Worm (Caenorhabditis elegans): ENCODE measurements around the gene fut-2.

fut-2 gene

DNA sequence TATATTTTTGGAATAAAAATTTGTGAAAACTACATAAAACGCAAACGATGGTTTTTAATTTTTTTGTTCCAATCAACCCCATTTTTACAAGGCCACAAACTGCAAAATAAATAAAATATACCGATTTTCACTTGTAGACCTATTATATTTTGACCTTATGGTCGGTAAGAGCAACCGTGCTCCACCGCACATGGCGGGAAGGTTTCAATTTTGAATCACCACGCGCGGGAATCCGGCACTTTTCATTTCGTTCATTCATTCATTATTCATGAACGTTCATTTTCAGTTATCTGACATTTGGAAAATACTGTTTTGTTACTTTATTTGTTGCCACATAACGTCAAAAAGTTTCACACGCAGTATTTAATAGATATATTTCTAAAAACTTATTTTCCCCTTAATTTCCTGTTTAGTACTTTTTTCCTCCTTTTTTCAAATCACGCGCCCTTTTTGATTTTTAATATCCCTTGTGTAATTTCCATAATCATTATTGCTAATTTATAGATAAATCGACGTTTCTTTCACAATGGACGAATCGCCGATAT is 18.1 kb upstream of the fut-2 start, which contains the start of gene hcp-1 (continued):
- TF ChIP-seq ama-1 (optimal IDR thresholded peaks at IDR 0.05) (no peak), ama-1 (GFP tag; optimal IDR thresholded peaks at IDR 0.05) (no peak), athp-1 (tag; optimal IDR thresholded peaks at IDR 0.05) (no peak), B0336.3 (GFP tag; IDR thresholded peaks at IDR 0.05) (no peak), ztf-22 (GFP tag; optimal IDR thresholded peaks at IDR 0.05) (no peak), hrde-1 (tag; optimal IDR thresholded peaks at IDR 0.05; ENCODE audit: borderline replicate concordance) (peak; percentile 62), F57A8.1 (GFP tag; optimal IDR thresholded peaks at IDR 0.05) (no peak), F33H1.4 (GFP tag; IDR thresholded peaks at IDR 0.05) (peak; percentile 89), hmg-1.2 (GFP tag; IDR thresholded peaks at IDR 0.05) (peak; percentile 71), hmg-20 (GFP tag; IDR thresholded peaks at IDR 0.05) (0 out of 2 replicates have a peak, but pooled peaks have one; percentile 14), lsy-27 (tag; optimal IDR thresholded peaks at IDR 0.05; ENCODE audit: borderline replicate concordance, insufficient read depth) (no peak), nhr-90 (tag; optimal IDR thresholded peaks at IDR 0.05) (no peak), ceh-91 (GFP tag; IDR thresholded peaks at IDR 0.05) (peak; percentile 99), dpl-1 (GFP tag; optimal IDR thresholded peaks at IDR 0.05) (peak; percentile 99), B0035.1 (tag; optimal IDR thresholded peaks at IDR 0.05) (no peak), ztf-18 (tag; optimal IDR thresholded peaks at IDR 0.05) (peak; percentile 11), hlh-26 (GFP tag; conservative IDR thresholded peaks at IDR 0.05) (no peak), somi-1 (GFP tag; optimal IDR thresholded peaks at IDR 0.05) (no peak), rpc-1 (optimal IDR thresholded peaks at IDR 0.05) (no peak), rpc-1 (tag; optimal IDR thresholded peaks at IDR 0.05) (no peak), ceh-27 (GFP tag; optimal IDR thresholded peaks at IDR 0.05) (no peak), lin-40 (tag; optimal IDR thresholded peaks at IDR 0.05) (no peak), cebp-2 (GFP tag; IDR thresholded peaks at IDR 0.05) (no peak), ZK185.1 (tag; optimal IDR thresholded peaks at IDR 0.05; ENCODE audit: poor library complexity, severe bottlenecking) (no peak), Y53G8AR.9 (GFP tag; conservative IDR thresholded peaks at IDR 0.05) (peak; percentile 89; the same call in 1 of the 2 replicates), ccch-3 (GFP tag; optimal IDR thresholded peaks at IDR 0.05) (no peak), nfya-1 (tag; optimal IDR thresholded peaks at IDR 0.05; ENCODE audit: borderline replicate concordance, insufficient read depth) (no peak), lin-35 (GFP tag; optimal IDR thresholded peaks at IDR 0.05) (peak; percentile 61 to 86 (median 83)), unc-62 (GFP tag; optimal IDR thresholded peaks at IDR 0.05) (no peak), lsl-1 (GFP tag; optimal IDR thresholded peaks at IDR 0.05) (peak; percentile 94), ztf-3 (GFP tag; optimal IDR thresholded peaks at IDR 0.05) (no peak), lag-1 (GFP tag; IDR thresholded peaks at IDR 0.05) (no peak), madf-10 (tag; optimal IDR thresholded peaks at IDR 0.05) (no peak), attf-6 (GFP tag; IDR thresholded peaks at IDR 0.05) (peak; percentile 79), nhr-120 (GFP tag; IDR thresholded peaks at IDR 0.05) (no peak), lin-26 (GFP tag; IDR thresholded peaks at IDR 0.05) (peak; percentile 27; the same call in 1 of the 2 replicates), chd-7 (tag; optimal IDR thresholded peaks at IDR 0.05) (no peak), F55B11.4 (tag; optimal IDR thresholded peaks at IDR 0.05; ENCODE audit: borderline replicate concordance, insufficient read depth) (no peak), snpc-4 (GFP tag; optimal IDR thresholded peaks at IDR 0.05) (peak; percentile 34), snpc-4 (tag; optimal IDR thresholded peaks at IDR 0.05) (peak in 2 of 4 experiments; percentile 56 to 66), snpc-1.1 (tag; optimal IDR thresholded peaks at IDR 0.05; ENCODE audit: insufficient read depth) (peak; percentile 38), akir-1 (GFP tag; optimal IDR thresholded peaks at IDR 0.05) (no peak)
